Fruit fly (Drosophila melanogaster) whole organism: ENCODE measurements around the gene daw.

Experiments used
- Dll ChIP-seq: fragments of >200 bp; optimal IDR thresholded peaks from 2 replicates; lab custom pipeline; 2017
- pan ChIP-seq: fragments of >200 bp; optimal IDR thresholded peaks from 2 replicates; lab custom pipeline; 2017
- psq ChIP-seq: fragments of >200 bp; optimal IDR thresholded peaks from 2 replicates; lab custom pipeline; 2017
- usp ChIP-seq: fragments of >200 bp; optimal IDR thresholded peaks from 2 replicates; lab custom pipeline; 2017; ENCODE audit warnings: missing biosample characterization, missing genetic modification characterization, mixed read lengths

DNA sequence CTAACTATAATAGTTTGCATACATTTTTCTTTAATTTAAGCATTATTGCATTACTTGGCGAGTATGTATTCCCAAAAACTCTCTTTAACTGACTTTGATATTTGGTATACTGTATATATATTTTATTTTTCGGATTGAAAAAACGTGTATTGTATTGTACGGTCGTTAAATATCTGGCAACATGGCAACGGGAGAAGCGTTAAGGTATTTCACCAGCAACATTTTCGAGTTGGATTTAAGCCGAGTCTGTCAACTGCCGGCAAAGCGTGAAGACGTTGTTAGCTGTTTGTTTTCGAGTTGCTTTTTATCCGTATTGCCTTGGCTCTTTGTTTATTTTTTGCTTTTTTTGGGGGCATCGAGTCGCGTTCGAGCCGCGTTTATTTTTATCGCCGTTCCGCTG lies 34.8 kb downstream of the daw start, which contains the start of gene CG2975:
- TF ChIP-seq psq (lab: Kevin White, UChicago), result no peak
- no peak for TF ChIP-seq usp (GFP tag; lab: Kevin White, UChicago)
- TF ChIP-seq pan (lab: Kevin White, UChicago), result no peak
- TF ChIP-seq Dll (lab: Kevin White, UChicago), result no peak
